Worm (Caenorhabditis elegans) whole organism, L1 larva: ENCODE measurements around the gene T14B4.1.

Experiments
- C04F5.9 ChIP-seq: sonication (generic microtip); optimal IDR thresholded peaks from 2 replicates; lab custom pipeline; 2016; ENCODE audit warnings: missing genetic modification characterization, missing compliant biosample characterization
- C16A3.4 ChIP-seq: fragments of 150-350 bp; optimal IDR thresholded peaks from 2 replicates; lab custom pipeline; 2014; ENCODE audit warnings: missing biosample characterization, missing genetic modification characterization
- C34B4.2 ChIP-seq: sonication (generic microtip); optimal IDR thresholded peaks from 2 replicates; lab custom pipeline; 2017; ENCODE audit warnings: mild to moderate bottlenecking, missing genetic modification characterization, missing compliant biosample characterization
- F16B12.6 ChIP-seq: fragments of 150-350 bp; optimal IDR thresholded peaks from 2 replicates; lab custom pipeline; 2014; ENCODE audit warnings: missing biosample characterization, missing genetic modification characterization
- alr-1 ChIP-seq: fragments of 200-800 bp; sonication (Bioruptor generic); optimal IDR thresholded peaks from 2 replicates; lab custom pipeline; 2018; ENCODE audit warnings: borderline replicate concordance, mild to moderate bottlenecking, missing genetic modification characterization, missing compliant biosample characterization
- aly-2 ChIP-seq: fragments of 150-350 bp; optimal IDR thresholded peaks from 2 replicates; lab custom pipeline; 2014; ENCODE audit warnings: missing biosample characterization, missing genetic modification characterization
- ama-1 ChIP-seq: fragments of 150-350 bp; optimal IDR thresholded peaks from 2 replicates; lab custom pipeline; 2014
- ceh-63 ChIP-seq: fragments of 200-800 bp; sonication (Bioruptor generic); optimal IDR thresholded peaks from 2 replicates; lab custom pipeline; 2018; ENCODE audit warnings: mild to moderate bottlenecking, missing genetic modification characterization, missing compliant biosample characterization
- ceh-8 ChIP-seq: fragments of 200-800 bp; sonication (Bioruptor generic); optimal IDR thresholded peaks from 2 replicates; lab custom pipeline; 2018; ENCODE audit warnings: mild to moderate bottlenecking, missing genetic modification characterization, moderate library complexity, missing compliant biosample characterization
- dpl-1 ChIP-seq, 3 experiments: fragments of 150-350 bp in 2 of 3; sonication (generic microtip) in 1 of 3; optimal IDR thresholded peaks; 2 replicates each; lab custom pipeline; 2014 to 2017; ENCODE audit warnings: missing biosample characterization in 3 of 3, missing genetic modification characterization in 3 of 3, missing genetic modification reagents in 3 of 3
- dsc-1 ChIP-seq: sonication (generic microtip); optimal IDR thresholded peaks from 2 replicates; lab custom pipeline; 2016; ENCODE audit warnings: mild to moderate bottlenecking, missing genetic modification characterization, missing compliant biosample characterization
- efl-1 ChIP-seq, 4 experiments: fragments of 150-350 bp; optimal IDR thresholded peaks in 3 of 4; peaks in 1 of 4; 1 replicate in 1 of 4; 2 replicates in 3 of 4; lab custom pipeline; 2014; ENCODE audit warnings: missing biosample characterization in 2 of 4, missing genetic modification characterization in 2 of 4, missing genetic modification reagents in 2 of 4
- efl-3 ChIP-seq: fragments of 200-800 bp; sonication (Bioruptor generic); optimal IDR thresholded peaks from 2 replicates; lab custom pipeline; 2018; ENCODE audit warnings: mild to moderate bottlenecking, missing genetic modification characterization, missing compliant biosample characterization
- egl-13 ChIP-seq: sonication (generic microtip); optimal IDR thresholded peaks from 2 replicates; lab custom pipeline; 2016; ENCODE audit warnings: missing genotype, missing genetic modification reagents, missing genetic modification characterization, missing compliant biosample characterization
- egl-27 ChIP-seq, 2 experiments: fragments of 150-350 bp in 1 of 2; sonication (generic microtip); optimal IDR thresholded peaks; 3 replicates each; lab custom pipeline; 2017 to 2018; ENCODE audit warnings: missing biosample characterization in 2 of 2, missing genetic modification characterization in 2 of 2, missing genetic modification reagents in 2 of 2
- ets-5 ChIP-seq: fragments of 200-800 bp; sonication (Bioruptor generic); IDR thresholded peaks from 2 replicates; pipeline ENCODE4 v1.3.6; 2022; ENCODE audit warnings: missing genetic modification characterization, missing compliant biosample characterization
- fkh-10 ChIP-seq: sonication (generic microtip); optimal IDR thresholded peaks from 2 replicates; lab custom pipeline; 2017; ENCODE audit warnings: missing biosample characterization, missing genetic modification reagents, missing genetic modification characterization
- grh-1 ChIP-seq: fragments of 200-800 bp; sonication (Bioruptor generic); IDR thresholded peaks from 2 replicates; pipeline ENCODE4 v1.3.6; 2022; ENCODE audit warnings: missing genetic modification reagents, missing genetic modification characterization, missing compliant biosample characterization
- hlh-17 ChIP-seq: fragments of 200-800 bp; sonication (Bioruptor generic); optimal IDR thresholded peaks from 2 replicates; lab custom pipeline; 2018; ENCODE audit warnings: missing genetic modification characterization, mild to moderate bottlenecking, missing compliant biosample characterization, moderate library complexity, borderline replicate concordance
- hlh-4 ChIP-seq: sonication (generic microtip); optimal IDR thresholded peaks from 2 replicates; lab custom pipeline; 2016; ENCODE audit warnings: mild to moderate bottlenecking, missing genetic modification characterization, missing compliant biosample characterization
- jun-1 ChIP-seq: fragments of 150-350 bp; optimal IDR thresholded peaks from 2 replicates; lab custom pipeline; 2014; ENCODE audit warnings: missing biosample characterization, missing genetic modification reagents, missing genetic modification characterization
- lin-13 ChIP-seq: fragments of 150-350 bp; optimal IDR thresholded peaks from 2 replicates; lab custom pipeline; 2014; ENCODE audit warnings: missing biosample characterization, missing genetic modification reagents, missing genetic modification characterization
- lin-14 ChIP-seq: fragments of 200-800 bp; sonication (Bioruptor generic); optimal IDR thresholded peaks from 2 replicates; lab custom pipeline; 2018; ENCODE audit warnings: mild to moderate bottlenecking, missing genetic modification characterization, moderate library complexity, missing compliant biosample characterization
- lin-39 ChIP-seq: fragments of 150-350 bp; optimal IDR thresholded peaks from 2 replicates; lab custom pipeline; 2014; ENCODE audit warnings: missing biosample characterization, missing genetic modification reagents, missing genetic modification characterization
- lsy-2 ChIP-seq, 2 experiments: fragments of 150-350 bp; optimal IDR thresholded peaks; 2 replicates each; lab custom pipeline; 2014; ENCODE audit warnings: missing biosample characterization in 2 of 2, missing genetic modification characterization in 2 of 2
- mab-9 ChIP-seq: fragments of 200-800 bp; sonication (Bioruptor generic); IDR thresholded peaks from 2 replicates; pipeline ENCODE4 v1.3.6; 2022; ENCODE audit warnings: missing genetic modification reagents, missing genetic modification characterization, missing compliant biosample characterization
- mdl-1 ChIP-seq, 2 experiments: fragments of 150-350 bp; optimal IDR thresholded peaks; 2 replicates each; lab custom pipeline; 2014 to 2017; ENCODE audit warnings: missing biosample characterization in 2 of 2, missing genetic modification characterization in 2 of 2, inconsistent platforms in 1 of 2
- mef-2 ChIP-seq: fragments of 150-350 bp; optimal IDR thresholded peaks from 2 replicates; lab custom pipeline; 2014; ENCODE audit warnings: missing biosample characterization, missing genetic modification characterization
- mep-1 ChIP-seq: fragments of 150-350 bp; optimal IDR thresholded peaks from 2 replicates; lab custom pipeline; 2014; ENCODE audit warnings: missing biosample characterization, missing genetic modification characterization
- nhr-11 ChIP-seq: fragments of 150-350 bp; optimal IDR thresholded peaks from 2 replicates; lab custom pipeline; 2014; ENCODE audit warnings: missing biosample characterization, missing genetic modification characterization
- nhr-12 ChIP-seq: sonication (generic microtip); optimal IDR thresholded peaks from 2 replicates; lab custom pipeline; 2017; ENCODE audit warnings: missing biosample characterization, missing genetic modification characterization
- nhr-237 ChIP-seq: fragments of 150-350 bp; optimal IDR thresholded peaks from 2 replicates; lab custom pipeline; 2014; ENCODE audit warnings: missing biosample characterization, missing genetic modification characterization
- nhr-47 ChIP-seq: sonication (generic microtip); optimal IDR thresholded peaks from 2 replicates; lab custom pipeline; 2016; ENCODE audit warnings: mild to moderate bottlenecking, missing genetic modification characterization, moderate library complexity, missing compliant biosample characterization
- nhr-77 ChIP-seq: fragments of 150-350 bp; optimal IDR thresholded peaks from 2 replicates; lab custom pipeline; 2014; ENCODE audit warnings: missing biosample characterization, missing genetic modification characterization
- nhr-84 ChIP-seq: sonication (generic microtip); optimal IDR thresholded peaks from 2 replicates; lab custom pipeline; 2017; ENCODE audit warnings: missing biosample characterization, missing genetic modification characterization
- nhr-85 ChIP-seq: sonication (generic microtip); peaks from one replicate; lab custom pipeline; 2016; ENCODE audit warnings: missing genetic modification characterization, inconsistent platforms, missing compliant biosample characterization
- pag-3 ChIP-seq: sonication (generic microtip); optimal IDR thresholded peaks from 2 replicates; lab custom pipeline; 2017; ENCODE audit warnings: missing genetic modification characterization, mild to moderate bottlenecking, missing compliant biosample characterization, antibody characterized with exemption, borderline replicate concordance; ENCODE audit not compliant: insufficient read depth
- rnt-1 ChIP-seq: sonication (generic microtip); optimal IDR thresholded peaks from 2 replicates; lab custom pipeline; 2016; ENCODE audit warnings: mild to moderate bottlenecking, missing genetic modification characterization, moderate library complexity, missing compliant biosample characterization
- skn-1 ChIP-seq: fragments of 150-350 bp; optimal IDR thresholded peaks from 2 replicates; lab custom pipeline; 2014; ENCODE audit warnings: missing biosample characterization, missing genetic modification characterization
- snpc-4 ChIP-seq: fragments of 150-350 bp; optimal IDR thresholded peaks from 2 replicates; lab custom pipeline; 2014; ENCODE audit warnings: missing biosample characterization, missing genetic modification characterization
- sox-4 ChIP-seq: sonication (generic microtip); optimal IDR thresholded peaks from 2 replicates; lab custom pipeline; 2016; ENCODE audit warnings: missing genetic modification characterization, missing compliant biosample characterization
- sup-37 ChIP-seq: fragments of 200-800 bp; sonication (Bioruptor generic); optimal IDR thresholded peaks from 2 replicates; lab custom pipeline; 2018; ENCODE audit warnings: mild to moderate bottlenecking, missing genetic modification characterization, missing compliant biosample characterization
- swsn-7 ChIP-seq: sonication (generic microtip); optimal IDR thresholded peaks from 2 replicates; lab custom pipeline; 2016; ENCODE audit warnings: missing genetic modification characterization, missing compliant biosample characterization
- tbx-2 ChIP-seq: sonication (generic microtip); optimal IDR thresholded peaks from 2 replicates; lab custom pipeline; 2016; ENCODE audit warnings: missing genetic modification characterization, missing compliant biosample characterization
- unc-130 ChIP-seq: fragments of 150-350 bp; optimal IDR thresholded peaks from 2 replicates; lab custom pipeline; 2017; ENCODE audit warnings: missing biosample characterization, missing genetic modification characterization, inconsistent platforms
- unc-86 ChIP-seq: sonication (generic microtip); optimal IDR thresholded peaks from 2 replicates; lab custom pipeline; 2016; ENCODE audit warnings: missing genetic modification characterization, missing compliant biosample characterization
- vab-15 ChIP-seq: sonication (generic microtip); optimal IDR thresholded peaks from 2 replicates; lab custom pipeline; 2017; ENCODE audit warnings: missing genotype, mild to moderate bottlenecking, missing genetic modification characterization, missing compliant biosample characterization
- xbp-1 ChIP-seq: sonication (generic microtip); optimal IDR thresholded peaks from 2 replicates; lab custom pipeline; 2016; ENCODE audit warnings: missing genetic modification characterization, missing compliant biosample characterization
- zag-1 ChIP-seq: fragments of 150-350 bp; optimal IDR thresholded peaks from 2 replicates; lab custom pipeline; 2014; ENCODE audit warnings: missing biosample characterization, missing genetic modification characterization
- zip-4 ChIP-seq: fragments of 200-800 bp; sonication (Bioruptor generic); optimal IDR thresholded peaks from 2 replicates; lab custom pipeline; 2018; ENCODE audit warnings: mild to moderate bottlenecking, missing genetic modification characterization, moderate library complexity, missing compliant biosample characterization
- ztf-4 ChIP-seq: fragments of 150-350 bp; optimal IDR thresholded peaks from 2 replicates; lab custom pipeline; 2014; ENCODE audit warnings: missing biosample characterization, missing genetic modification characterization

Gene T14B4.1

ce11 chrII:6741428-6741827, 4.7 kb downstream of the T14B4.1 start, which contains the start of gene exos-8 (continued):
- TF ChIP-seq rnt-1 (tag; lab: Kevin White, UChicago) (peak; percentile 89), lsy-2 (tag; optimal IDR thresholded peaks at IDR 0.05; lab: Kevin White, UChicago) (peak; percentile 28 to 80), swsn-7 (tag; lab: Kevin White, UChicago) (peak; percentile 37), nhr-85 (tag; lab: Kevin White, UChicago) (peak; percentile 59), unc-86 (no peak), jun-1 (tag; lab: Kevin White, UChicago) (peak; percentile 13), nhr-11 (tag; lab: Kevin White, UChicago) (no peak), ets-5 (no peak), lin-39 (tag; lab: Kevin White, UChicago) (no peak), mdl-1 (tag; optimal IDR thresholded peaks at IDR 0.05; lab: Kevin White, UChicago) (no peak), egl-27 (tag; optimal IDR thresholded peaks at IDR 0.05; lab: Kevin White, UChicago) (no peak), zag-1 (no peak), dpl-1 (GFP tag; optimal IDR thresholded peaks at IDR 0.05; lab: Kevin White, UChicago) (peak; percentile 46 to 71 (median 56)), vab-15 (peak; percentile 16), sox-4 (no peak), pag-3 (tag; lab: Kevin White, UChicago) (no peak), zip-4 (GFP tag; lab: Kevin White, UChicago) (no peak), mab-9 (no peak), C16A3.4 (peak; percentile 65), xbp-1 (peak; percentile 53), nhr-237 (no peak), F16B12.6 (peak; percentile 24), efl-1 (optimal IDR thresholded peaks at IDR 0.05; lab: Kevin White, UChicago) (peak; percentile 68 to 76), efl-1 (GFP tag; optimal IDR thresholded peaks at IDR 0.05 in 1 of 2; lab: Kevin White, UChicago) (peak; percentile 60 to 95), lin-14 (peak; percentile 55), mep-1 (no peak), C34B4.2 (no peak), nhr-77 (tag; lab: Kevin White, UChicago) (peak; percentile 63), lin-13 (GFP tag; lab: Kevin White, UChicago) (peak; percentile 63), skn-1 (peak; percentile 6), ama-1 (no peak), efl-3 (no peak), ztf-4 (no peak), tbx-2 (tag; lab: Kevin White, UChicago) (peak; percentile 56), mef-2 (tag; lab: Kevin White, UChicago) (no peak), hlh-4 (tag; lab: Kevin White, UChicago) (no peak), hlh-17 (GFP tag; lab: Kevin White, UChicago) (no peak), aly-2 (tag; lab: Kevin White, UChicago) (no peak), ceh-8 (GFP tag; lab: Kevin White, UChicago) (no peak), dsc-1 (tag; lab: Kevin White, UChicago) (peak; percentile 9), alr-1 (tag; lab: Kevin White, UChicago) (no peak)

- no peak for TF ChIP-seq nhr-11 (tag; lab: Kevin White, UChicago)
- no peak for TF ChIP-seq unc-130 (tag; lab: Kevin White, UChicago)
- TF ChIP-seq pag-3 (tag; lab: Kevin White, UChicago) = no peak
- TF ChIP-seq nhr-84 (tag; lab: Kevin White, UChicago) = no peak
- no peak for TF ChIP-seq efl-3
- TF ChIP-seq egl-13 = no peak
- TF ChIP-seq grh-1 = no peak
- no peak for TF ChIP-seq sup-37 (GFP tag; lab: Kevin White, UChicago)
- TF ChIP-seq nhr-47 = no peak
- no peak for TF ChIP-seq C04F5.9 (tag; lab: Kevin White, UChicago)
- no peak for TF ChIP-seq mef-2 (tag; lab: Kevin White, UChicago)
- no peak for TF ChIP-seq nhr-12 (tag; lab: Kevin White, UChicago)
- TF ChIP-seq fkh-10 (GFP tag; lab: Kevin White, UChicago) = no peak
- TF ChIP-seq tbx-2 (tag; lab: Kevin White, UChicago) = no peak
- TF ChIP-seq snpc-4 (tag; lab: Kevin White, UChicago) = no peak
- TF ChIP-seq ceh-63 = no peak
- TF ChIP-seq ztf-4 = no peak
Measured at ce11 chrII:6742614-6743013, 5.9 kb downstream of the T14B4.1 start, which contains the start of gene F41G3.6. TSS of gene F41G3.6 (plus strand) at chrII:6742914.
